Fruit fly (Drosophila melanogaster) whole organism, pupa: Measurements from ENCODE around the gene Pdfr.
A peak's percentile ranks its signal among the peaks of the same experiment; 100 is the strongest.

Experiments
- CG14655 ChIP-seq: fragments of 200-800 bp; sonication (Bioruptor generic); optimal IDR thresholded peaks from 3 replicates; lab custom pipeline; 2017; ENCODE audit warnings: mild to moderate bottlenecking, missing biosample characterization, missing genetic modification reagents, missing genetic modification characterization
- CG4496 ChIP-seq: fragments of 200-800 bp; sonication (Bioruptor generic); IDR thresholded peaks from 3 replicates; pipeline ENCODE4 v1.3.6; 2022; ENCODE audit warnings: missing biosample characterization, missing genetic modification characterization
- CG8301 ChIP-seq: fragments of 200-800 bp; sonication (Bioruptor generic); optimal IDR thresholded peaks from 2 replicates; lab custom pipeline; 2018; ENCODE audit warnings: missing biosample characterization, mild to moderate bottlenecking, missing genetic modification characterization
- Pif1A ChIP-seq: fragments of 200-800 bp; sonication (Bioruptor generic); optimal IDR thresholded peaks from 3 replicates; lab custom pipeline; 2016; ENCODE audit warnings: missing biosample characterization, missing genetic modification characterization
- rn ChIP-seq: fragments of 200-800 bp; sonication (Bioruptor generic); IDR thresholded peaks from 2 replicates; pipeline ENCODE4 v1.3.6; 2022; ENCODE audit warnings: missing biosample characterization, missing genetic modification characterization

dm6 chrX:2589446-2590038 lies 37.5 kb downstream of the Pdfr start:
- peak; percentile 90 for TF ChIP-seq CG8301
- peak; percentile 93 for TF ChIP-seq Pif1A (GFP tag; lab: Kevin White, UChicago)
- peak; percentile 98 for TF ChIP-seq CG4496 (GFP tag; lab: Robert Waterston, UW)
- peak; percentile 90 for TF ChIP-seq rn
- peak; percentile 85 for TF ChIP-seq CG14655 (GFP tag; lab: Kevin White, UChicago)
